Fruit fly (Drosophila melanogaster) whole organism: Measurements from ENCODE around the gene CG6927.

Experiments
- CG8478 ChIP-seq: fragments of >200 bp; optimal IDR thresholded peaks from 2 replicates; lab custom pipeline; 2018; ENCODE audit warnings: inconsistent platforms
- Dll ChIP-seq: fragments of >200 bp; optimal IDR thresholded peaks from 2 replicates; lab custom pipeline; 2017
- EcR ChIP-seq, 2 experiments: fragments of >200 bp; optimal IDR thresholded peaks; 2 replicates each; lab custom pipeline; 2017; ENCODE audit warnings: missing biosample characterization in 2 of 2, missing genetic modification characterization in 2 of 2, missing genetic modification reagents in 2 of 2
- pan ChIP-seq: fragments of >200 bp; optimal IDR thresholded peaks from 2 replicates; lab custom pipeline; 2017
- psq ChIP-seq: fragments of >200 bp; optimal IDR thresholded peaks from 2 replicates; lab custom pipeline; 2017
- usp ChIP-seq: fragments of >200 bp; optimal IDR thresholded peaks from 2 replicates; lab custom pipeline; 2017; ENCODE audit warnings: missing biosample characterization, missing genetic modification characterization, mixed read lengths

Gene CG6927

DNA sequence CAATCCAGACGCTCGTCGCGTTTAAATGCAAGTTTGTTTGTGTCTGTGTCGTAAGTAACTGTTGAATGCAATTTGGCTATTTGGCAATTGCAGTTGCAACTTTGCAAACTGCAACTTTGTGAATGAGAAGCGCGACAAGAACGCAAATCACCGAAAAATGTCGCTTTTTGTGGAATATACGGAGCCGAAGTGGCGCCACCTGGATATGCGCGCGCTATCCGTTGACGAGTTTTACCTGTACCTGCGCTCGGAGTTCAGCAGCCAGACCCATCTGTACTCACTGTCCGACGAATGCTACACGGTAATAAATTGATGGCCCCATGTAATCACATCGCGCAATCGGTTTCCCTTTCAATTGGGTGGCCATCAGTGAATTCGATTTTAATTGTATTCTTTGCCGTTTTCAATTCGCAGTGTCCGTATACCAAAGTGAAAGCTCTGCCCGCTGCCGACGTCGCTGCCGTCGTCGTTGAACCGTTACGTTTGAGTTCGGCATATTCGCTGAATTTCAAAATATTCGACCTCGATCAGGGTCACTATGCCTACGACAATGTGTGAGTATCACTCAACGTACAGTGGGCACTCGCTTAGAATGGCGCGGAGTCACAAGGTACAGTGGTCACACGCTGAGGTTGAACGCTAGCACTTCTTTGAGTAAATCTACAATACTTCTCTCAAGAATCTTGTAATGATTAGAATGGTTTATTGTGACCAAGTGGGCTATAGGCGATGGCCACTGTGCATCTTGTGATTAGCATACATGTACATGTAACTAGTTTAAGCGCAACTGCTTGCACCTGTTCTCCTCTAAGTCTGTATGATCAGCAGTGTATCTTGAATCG lies 12.6 kb downstream of the CG6927 start:
- TF ChIP-seq usp (no peak), psq (lab: Kevin White, UChicago) (no peak), Dll (no peak), pan (lab: Kevin White, UChicago) (no peak), CG8478 (lab: Kevin White, UChicago) (no peak), EcR (GFP tag; optimal IDR thresholded peaks at IDR 0.05; lab: Kevin White, UChicago) (no peak)

DNA sequence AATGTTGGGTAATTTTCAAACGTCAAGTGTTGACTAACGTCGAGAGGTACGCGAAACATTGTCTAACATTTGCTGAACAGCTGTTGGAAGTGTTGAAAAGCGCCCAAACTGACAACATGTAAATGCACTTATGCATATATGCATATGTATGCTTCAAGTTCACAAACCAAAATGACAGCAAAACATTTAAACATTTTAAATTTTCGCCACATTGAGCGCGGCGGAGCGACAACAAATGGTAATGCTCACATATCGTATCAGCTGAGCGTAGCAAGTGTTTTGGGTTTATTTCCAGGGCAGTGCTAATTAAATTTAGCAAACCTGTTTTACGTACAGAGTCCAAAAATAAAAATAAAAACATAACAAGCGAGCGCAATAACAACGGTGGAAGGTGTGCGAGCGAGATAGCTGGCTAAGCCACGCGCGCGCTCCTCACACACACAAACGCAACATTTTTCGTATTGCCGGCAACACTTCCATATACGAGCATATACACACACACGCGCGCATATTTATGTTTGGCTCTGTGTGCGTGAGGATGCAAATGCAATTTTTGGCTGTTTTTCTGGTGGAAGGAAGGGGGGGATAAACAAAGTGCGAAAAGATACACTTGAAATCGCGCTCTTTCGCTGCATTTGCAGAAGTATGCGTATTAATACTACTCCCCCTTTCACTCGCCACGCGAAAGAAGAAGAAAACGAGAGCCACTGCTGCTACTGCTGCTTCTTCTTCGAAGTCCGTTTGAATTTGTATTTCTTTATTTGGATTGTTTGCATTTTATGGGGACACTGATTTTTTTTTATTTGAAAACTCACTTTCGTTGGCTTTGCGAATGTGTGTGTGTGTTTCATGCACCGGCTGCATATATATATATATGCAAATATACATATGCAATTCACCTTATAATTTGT lies 23.7 kb downstream of the CG6927 start:
- TF ChIP-seq psq (lab: Kevin White, UChicago) (no peak), pan (lab: Kevin White, UChicago) (no peak), EcR (GFP tag; optimal IDR thresholded peaks at IDR 0.05; lab: Kevin White, UChicago) (no peak), CG8478 (lab: Kevin White, UChicago) (peak; percentile 53)

DNA sequence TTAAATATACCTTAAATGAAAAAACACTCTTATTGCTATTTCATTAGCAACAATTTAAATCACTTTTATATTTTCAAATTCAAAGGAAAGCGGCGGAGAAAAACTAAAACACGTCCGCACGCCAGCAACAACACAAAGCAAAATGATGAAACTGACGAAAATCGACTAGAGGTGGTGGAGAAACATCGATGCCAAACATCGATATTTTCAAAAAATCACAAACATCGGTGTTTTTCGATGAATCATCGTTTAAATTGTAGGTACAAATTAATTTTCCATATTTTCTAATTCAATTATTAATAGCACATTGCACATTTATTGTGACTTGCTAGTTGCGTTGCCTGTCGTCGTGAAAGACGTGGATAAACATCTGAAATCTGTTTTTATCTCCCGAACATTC lies 24.3 kb downstream of the CG6927 start:
- TF ChIP-seq Dll (no peak), pan (lab: Kevin White, UChicago) (no peak), CG8478 (lab: Kevin White, UChicago) (no peak), EcR (GFP tag; optimal IDR thresholded peaks at IDR 0.05; lab: Kevin White, UChicago) (no peak), psq (lab: Kevin White, UChicago) (no peak), usp (no peak)

DNA sequence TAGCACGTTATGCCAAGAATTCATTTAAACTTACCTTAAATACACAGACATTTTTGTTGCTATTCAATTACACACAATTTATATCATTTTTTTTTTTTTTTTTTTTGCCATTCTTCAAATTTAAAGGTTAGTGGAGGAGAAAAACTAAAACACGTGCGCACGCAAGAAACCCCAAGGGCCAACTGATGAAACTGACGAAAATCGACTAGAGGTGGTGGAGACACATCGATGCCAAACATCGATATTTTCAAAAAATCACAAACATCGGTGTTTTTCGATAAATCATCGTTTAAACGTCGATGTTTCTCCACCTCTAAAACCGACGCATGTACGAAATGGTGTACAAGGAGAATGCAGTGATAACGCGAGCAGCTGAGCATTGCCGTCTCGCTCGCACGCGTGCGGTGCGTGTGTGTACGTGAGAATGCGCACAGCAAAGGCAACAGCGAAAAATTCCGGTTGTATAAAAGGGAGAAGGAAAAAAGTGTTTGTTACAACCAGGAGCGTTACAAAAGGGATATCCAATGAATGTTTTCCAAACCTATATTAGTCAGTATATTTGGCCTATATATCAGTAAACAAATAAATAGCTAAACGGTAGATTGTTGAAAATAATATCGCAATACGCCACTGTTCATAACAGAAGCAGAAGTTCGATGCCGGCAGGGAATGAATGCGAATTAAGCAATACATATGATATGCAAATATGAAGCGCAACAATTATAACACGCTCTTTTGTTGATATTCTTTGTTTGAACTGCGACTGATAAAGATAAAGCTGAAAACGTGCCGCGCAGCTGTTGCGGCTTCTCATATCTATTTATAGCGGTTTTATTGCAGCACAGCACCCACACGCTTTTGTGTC lies 29.5 kb downstream of the CG6927 start:
- TF ChIP-seq psq (lab: Kevin White, UChicago) = peak; percentile 64
- TF ChIP-seq EcR (GFP tag; optimal IDR thresholded peaks at IDR 0.05; lab: Kevin White, UChicago) = no peak

DNA sequence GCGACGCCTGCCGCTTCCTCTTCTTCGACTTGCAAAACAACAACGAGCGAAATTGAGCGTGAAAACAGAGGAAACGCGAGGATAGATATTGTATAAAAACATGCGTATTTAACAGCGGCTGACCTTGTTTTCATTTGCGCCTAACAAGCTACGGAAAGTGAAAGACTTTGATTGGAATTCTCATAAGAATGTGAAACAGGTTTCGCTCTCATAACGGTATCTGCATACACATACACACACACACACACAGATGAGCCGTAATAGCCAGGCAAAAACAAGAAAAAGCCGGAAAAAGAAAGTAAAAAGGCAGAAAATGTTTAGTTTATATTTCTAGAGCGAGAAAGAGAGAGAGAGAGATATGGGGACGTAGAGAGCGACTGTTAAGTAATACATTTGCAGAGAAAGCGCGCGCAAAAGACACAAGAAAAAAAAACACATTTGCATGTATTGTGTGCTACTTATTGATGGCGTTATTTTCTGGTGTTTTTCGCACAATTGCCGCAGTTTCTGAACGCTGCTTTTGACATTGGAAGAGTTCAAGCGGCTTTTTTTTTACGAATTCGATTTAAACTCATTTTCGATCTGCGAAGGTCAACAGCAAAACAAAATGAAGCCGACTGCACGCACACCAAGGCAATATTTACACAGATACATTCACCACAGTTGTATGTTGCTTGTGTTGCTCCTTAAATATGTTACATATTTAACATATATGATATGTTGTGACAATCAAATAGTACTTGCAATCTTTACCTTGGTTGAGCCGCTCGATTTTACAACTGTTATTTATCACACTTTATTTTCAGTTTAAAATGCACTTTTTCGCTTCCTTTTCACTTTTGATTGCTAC lies 30.7 kb downstream of the CG6927 start:
- no peak for TF ChIP-seq pan (lab: Kevin White, UChicago)
- no peak for TF ChIP-seq CG8478 (lab: Kevin White, UChicago)
- no peak for TF ChIP-seq usp
- TF ChIP-seq Dll = no peak
- no peak for TF ChIP-seq psq (lab: Kevin White, UChicago)
- no peak for TF ChIP-seq EcR (GFP tag; optimal IDR thresholded peaks at IDR 0.05; lab: Kevin White, UChicago)

DNA sequence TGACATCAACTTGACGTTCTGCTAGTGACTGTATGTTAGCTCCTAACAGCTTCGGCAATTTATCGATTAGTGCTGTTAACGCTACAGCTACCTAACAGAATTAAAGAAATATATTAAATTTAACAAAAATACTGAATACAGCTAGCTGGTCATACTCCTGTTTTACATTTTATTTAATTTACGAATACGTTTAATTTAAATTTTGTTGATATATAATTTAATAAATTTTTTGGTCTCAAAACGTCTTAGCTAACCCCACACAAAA lies 31.3 kb downstream of the CG6927 start, which contains the start of gene CG44774:
CG44774 (minus strand) TSS at position 34 of the 265 bp plus-strand sequence.
- TF ChIP-seq usp = no peak
- TF ChIP-seq CG8478 (lab: Kevin White, UChicago) = no peak
- no peak for TF ChIP-seq EcR (GFP tag; optimal IDR thresholded peaks at IDR 0.05; lab: Kevin White, UChicago)
- no peak for TF ChIP-seq Dll
- TF ChIP-seq psq (lab: Kevin White, UChicago) = no peak
- TF ChIP-seq pan (lab: Kevin White, UChicago) = no peak

DNA sequence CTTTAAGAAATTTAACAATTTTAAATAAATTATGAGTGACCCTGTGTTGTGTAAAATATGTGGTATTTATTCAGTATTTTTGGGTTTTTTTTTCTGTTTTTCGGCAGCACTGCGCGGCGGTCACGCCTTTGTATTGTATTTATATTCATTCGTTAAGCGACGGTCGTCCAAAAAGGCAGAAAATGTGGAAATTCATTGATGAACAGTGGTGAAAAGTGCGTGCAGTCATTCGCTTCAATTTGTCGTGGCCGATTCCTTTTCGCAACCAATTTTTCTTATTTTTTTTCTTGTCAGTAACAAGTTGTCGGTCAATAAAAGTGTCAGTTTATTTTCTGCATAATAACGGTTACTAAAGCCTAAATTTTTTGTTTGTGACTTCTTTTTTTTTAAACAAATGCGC lies 32.3 kb downstream of the CG6927 start, which contains the start of gene Ptp4E:
Ptp4E (plus strand) TSS at position 143 of the 400 bp plus-strand sequence.
- TF ChIP-seq pan (lab: Kevin White, UChicago) (no peak), Dll (no peak), usp (no peak), EcR (GFP tag; optimal IDR thresholded peaks at IDR 0.05; lab: Kevin White, UChicago) (no peak), CG8478 (lab: Kevin White, UChicago) (no peak), psq (lab: Kevin White, UChicago) (no peak)

DNA sequence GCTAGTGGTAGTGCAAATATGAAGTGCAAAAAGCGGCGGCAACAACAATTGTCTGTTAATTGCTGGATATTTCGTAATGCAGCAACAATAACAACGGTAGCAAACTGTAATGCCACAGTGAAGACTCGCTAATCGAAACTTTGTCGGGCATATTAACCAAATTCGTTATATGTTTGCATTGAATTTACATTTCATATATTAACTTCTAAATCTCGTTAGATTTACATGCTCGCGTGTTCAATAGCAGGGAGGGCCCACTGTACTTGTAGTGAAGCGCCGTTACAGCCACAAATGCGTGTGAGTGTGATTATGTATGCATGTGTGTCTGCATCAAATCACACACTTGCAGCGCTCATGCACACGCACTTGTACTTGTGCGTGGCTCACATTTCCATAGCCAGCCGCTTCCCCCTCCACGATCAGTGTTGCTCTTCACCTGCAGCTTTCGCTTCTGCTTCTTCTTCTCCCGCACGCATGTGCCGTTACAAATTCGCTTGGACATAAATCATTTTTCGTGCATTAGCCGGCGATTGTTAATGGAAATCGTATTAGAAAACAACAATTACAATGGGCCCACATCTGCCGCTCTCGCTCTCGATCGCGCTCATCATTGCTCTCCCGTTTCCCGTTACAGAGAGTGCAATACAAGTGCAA lies 33.2 kb downstream of the CG6927 start:
- TF ChIP-seq pan (lab: Kevin White, UChicago) (no peak), usp (no peak), EcR (GFP tag; optimal IDR thresholded peaks at IDR 0.05; lab: Kevin White, UChicago) (no peak), psq (lab: Kevin White, UChicago) (no peak), Dll (no peak), CG8478 (lab: Kevin White, UChicago) (no peak)

DNA sequence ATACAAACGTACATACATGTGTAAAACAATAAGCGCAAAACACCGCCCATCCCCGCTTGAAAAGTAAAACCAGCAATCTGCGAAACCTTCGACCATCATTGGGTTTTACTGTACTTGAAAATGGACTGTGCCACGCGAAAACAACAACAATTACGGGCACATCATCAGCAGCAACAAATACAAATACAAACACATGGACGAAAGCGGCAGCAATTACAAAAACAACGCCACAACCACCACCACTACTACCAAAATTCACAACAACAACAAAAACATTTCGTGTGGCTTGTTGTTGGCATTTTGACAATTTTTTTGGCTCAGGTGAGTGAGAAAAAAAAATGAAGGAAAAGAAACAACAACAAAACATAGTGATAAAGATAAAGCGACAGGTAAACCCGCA lies 33.8 kb downstream of the CG6927 start:
- TF ChIP-seq EcR (GFP tag; optimal IDR thresholded peaks at IDR 0.05; lab: Kevin White, UChicago) = no peak
- no peak for TF ChIP-seq psq (lab: Kevin White, UChicago)
- no peak for TF ChIP-seq pan (lab: Kevin White, UChicago)

DNA sequence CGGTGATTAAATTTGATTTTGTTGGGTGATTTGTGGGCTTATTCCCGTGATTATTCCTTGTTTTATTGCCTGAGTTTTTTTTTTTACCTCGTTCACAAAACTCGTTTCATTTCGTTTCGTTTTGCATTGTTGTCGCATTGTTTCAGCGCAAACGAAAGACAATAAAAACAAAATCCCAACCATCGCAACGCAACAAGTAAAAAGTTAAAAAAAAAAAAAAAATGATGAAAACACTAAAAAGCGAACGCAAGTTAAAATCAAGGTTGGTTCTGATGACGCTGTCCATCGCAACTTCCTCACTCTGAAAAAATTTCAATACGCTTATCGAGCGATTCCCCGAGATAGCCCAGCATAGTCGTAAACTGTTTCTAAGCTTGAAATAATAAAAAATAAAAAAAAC lies 34.8 kb downstream of the CG6927 start:
- TF ChIP-seq usp = no peak
- no peak for TF ChIP-seq EcR (GFP tag; optimal IDR thresholded peaks at IDR 0.05; lab: Kevin White, UChicago)
- no peak for TF ChIP-seq Dll
